Fruit fly (Drosophila melanogaster): ENCODE results near the gene CG6836.

CG6836 gene

DNA sequence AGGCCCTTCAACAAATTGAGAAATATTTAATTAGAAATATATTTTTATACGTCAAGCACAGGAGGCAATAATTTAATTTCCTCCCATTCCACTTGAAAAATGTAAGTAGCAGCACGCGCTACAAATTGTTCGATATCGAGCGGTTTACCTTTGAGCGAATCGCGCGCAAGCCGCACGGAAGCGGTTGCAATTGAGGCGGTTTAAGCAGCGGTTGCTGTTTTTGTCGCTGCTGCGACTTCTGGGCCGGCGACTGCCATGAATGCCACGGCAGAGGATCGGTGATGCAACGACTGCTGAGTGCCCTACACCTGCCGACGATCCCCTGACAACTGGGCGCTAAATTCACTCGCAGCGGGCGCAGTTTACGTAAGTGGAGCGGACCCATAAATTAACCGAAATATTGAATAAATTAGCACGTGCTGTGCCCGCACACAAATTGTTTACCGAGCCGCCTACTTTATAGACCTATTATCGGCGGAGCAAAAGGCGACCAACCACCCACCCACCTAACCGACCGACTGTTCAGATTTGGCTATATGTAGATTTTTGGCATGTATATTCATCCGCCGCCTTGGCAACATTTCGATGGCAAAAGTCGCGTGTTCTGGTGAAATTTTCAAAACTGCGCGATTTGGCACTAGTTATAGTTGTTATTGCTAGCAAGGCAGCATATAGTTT lies 43.3 kb downstream of the CG6836 start (continued):
- TF ChIP-seq vnd (GFP tag; IDR thresholded peaks at IDR 0.05; ENCODE audit: partially characterized antibody) (0 out of 3 replicates have a peak, but pooled peaks have one; percentile 24), chinmo (GFP tag; IDR thresholded peaks at IDR 0.05; ENCODE audit: partially characterized antibody) (0 out of 4 replicates have a peak, but pooled peaks have one; percentile 8), z (GFP tag; IDR thresholded peaks at IDR 0.05) (peak; percentile 43; the same call in 1 of the 3 replicates), CG8359 (GFP tag; optimal IDR thresholded peaks at IDR 0.05; ENCODE audit: borderline replicate concordance) (peak; percentile 98), slbo (GFP tag; IDR thresholded peaks at IDR 0.05) (0 out of 2 replicates have a peak, but pooled peaks have one; percentile 18), cwo (GFP tag; optimal IDR thresholded peaks at IDR 0.05) (peak; percentile 74)

DNA sequence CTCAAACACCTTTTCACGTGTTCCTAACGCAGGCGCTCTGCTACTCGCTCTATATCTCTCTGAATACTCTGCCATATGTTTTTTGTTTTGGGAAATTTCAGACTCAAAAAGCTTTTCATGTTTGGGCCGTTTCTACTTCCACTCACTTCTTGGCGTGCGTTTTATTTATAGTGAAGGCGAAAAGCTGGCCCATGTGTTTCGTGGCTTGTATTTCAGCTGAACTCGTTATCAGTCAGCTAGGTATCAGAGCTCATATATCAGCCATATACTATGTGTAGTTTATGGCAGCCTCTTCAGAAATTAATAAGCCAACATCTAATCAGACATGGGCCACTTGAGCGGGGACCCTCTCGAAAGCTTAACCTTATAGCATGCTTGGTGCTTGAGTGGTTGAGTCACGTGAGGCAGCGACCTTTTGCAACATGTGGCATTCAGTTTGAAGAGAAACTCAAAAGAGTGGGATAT lies 44.1 kb downstream of the CG6836 start:
- TF ChIP-seq CG17385 (GFP tag; optimal IDR thresholded peaks at IDR 0.05): peak; percentile 26
- no peak for TF ChIP-seq CG10959 (GFP tag; IDR thresholded peaks at IDR 0.05)
- no peak for TF ChIP-seq CG4617 (GFP tag; optimal IDR thresholded peaks at IDR 0.05; ENCODE audit: borderline replicate concordance)
- TF ChIP-seq CG10366 (GFP tag; IDR thresholded peaks at IDR 0.05): no peak
- TF ChIP-seq Hr51 (GFP tag; optimal IDR thresholded peaks at IDR 0.05): peak in 1 of 2 experiments; percentile 12
- TF ChIP-seq Doc3 (GFP tag; IDR thresholded peaks at IDR 0.05; ENCODE audit: partially characterized antibody): no peak
- no peak for TF ChIP-seq caup (GFP tag; optimal IDR thresholded peaks at IDR 0.05; ENCODE audit: severe bottlenecking)
- TF ChIP-seq CG10147 (GFP tag; optimal IDR thresholded peaks at IDR 0.05): no peak
- no peak for TF ChIP-seq ash1 (GFP tag; optimal IDR thresholded peaks at IDR 0.05)
- no peak for TF ChIP-seq CG9609 (GFP tag; optimal IDR thresholded peaks at IDR 0.05)
- no peak for TF ChIP-seq Xrp1 (GFP tag; IDR thresholded peaks at IDR 0.05)
- peak; percentile 77 for TF ChIP-seq CG11504 (tag; optimal IDR thresholded peaks at IDR 0.05)
- TF ChIP-seq CG10267 (tag; optimal IDR thresholded peaks at IDR 0.05): no peak
- no peak for TF ChIP-seq ab (GFP tag; optimal IDR thresholded peaks at IDR 0.05)
- no peak for TF ChIP-seq Mrtf (GFP tag; IDR thresholded peaks at IDR 0.05)
- TF ChIP-seq fru (optimal IDR thresholded peaks at IDR 0.05): no peak
- TF ChIP-seq CG16815 (GFP tag; optimal IDR thresholded peaks at IDR 0.05): no peak
- no peak for TF ChIP-seq CG9797 (GFP tag; optimal IDR thresholded peaks at IDR 0.05)
- TF ChIP-seq CG6683 (GFP tag; optimal IDR thresholded peaks at IDR 0.05): no peak
- TF ChIP-seq CG9437 (GFP tag; optimal IDR thresholded peaks at IDR 0.05): no peak
- no peak for TF ChIP-seq Dfd (GFP tag; optimal IDR thresholded peaks at IDR 0.05)
- no peak for TF ChIP-seq tup (GFP tag; optimal IDR thresholded peaks at IDR 0.05)
- TF ChIP-seq H2.0 (GFP tag; IDR thresholded peaks at IDR 0.05): no peak
- no peak for TF ChIP-seq jumu (GFP tag; optimal IDR thresholded peaks at IDR 0.05)
- peak; percentile 26 for TF ChIP-seq CrebB (tag; optimal IDR thresholded peaks at IDR 0.05)
- TF ChIP-seq chinmo (GFP tag; IDR thresholded peaks at IDR 0.05; ENCODE audit: partially characterized antibody): peak; percentile 79; the same call in 1 of the 4 replicates
- no peak for TF ChIP-seq psq (GFP tag; optimal IDR thresholded peaks at IDR 0.05)
- no peak for TF ChIP-seq rib (GFP tag; IDR thresholded peaks at IDR 0.05)
- no peak for TF ChIP-seq CG11695 (GFP tag; IDR thresholded peaks at IDR 0.05)
- no peak for TF ChIP-seq CG17612 (GFP tag; IDR thresholded peaks at IDR 0.05)
- peak; percentile 6 for TF ChIP-seq dm (GFP tag; optimal IDR thresholded peaks at IDR 0.05)
- TF ChIP-seq mld (GFP tag; IDR thresholded peaks at IDR 0.05; ENCODE audit: partially characterized antibody): no peak
- no peak for TF ChIP-seq CG17568 (GFP tag; optimal IDR thresholded peaks at IDR 0.05)
- TF ChIP-seq CG8388 (GFP tag; optimal IDR thresholded peaks at IDR 0.05): no peak
- TF ChIP-seq CG1233 (GFP tag; optimal IDR thresholded peaks at IDR 0.05): no peak
- TF ChIP-seq bab2 (GFP tag; optimal IDR thresholded peaks at IDR 0.05): no peak
- TF ChIP-seq btn (GFP tag; optimal IDR thresholded peaks at IDR 0.05): no peak
- no peak for TF ChIP-seq crc (GFP tag; optimal IDR thresholded peaks at IDR 0.05)
- no peak for TF ChIP-seq gcm (GFP tag; optimal IDR thresholded peaks at IDR 0.05)
- TF ChIP-seq Lim3 (GFP tag; IDR thresholded peaks at IDR 0.05): no peak
- TF ChIP-seq CG14860 (GFP tag; IDR thresholded peaks at IDR 0.05; ENCODE audit: partially characterized antibody): no peak
- no peak for TF ChIP-seq CG2116 (GFP tag; optimal IDR thresholded peaks at IDR 0.05)
